Worm (Caenorhabditis elegans): ENCODE data around the gene cpsf-3.

DNA sequence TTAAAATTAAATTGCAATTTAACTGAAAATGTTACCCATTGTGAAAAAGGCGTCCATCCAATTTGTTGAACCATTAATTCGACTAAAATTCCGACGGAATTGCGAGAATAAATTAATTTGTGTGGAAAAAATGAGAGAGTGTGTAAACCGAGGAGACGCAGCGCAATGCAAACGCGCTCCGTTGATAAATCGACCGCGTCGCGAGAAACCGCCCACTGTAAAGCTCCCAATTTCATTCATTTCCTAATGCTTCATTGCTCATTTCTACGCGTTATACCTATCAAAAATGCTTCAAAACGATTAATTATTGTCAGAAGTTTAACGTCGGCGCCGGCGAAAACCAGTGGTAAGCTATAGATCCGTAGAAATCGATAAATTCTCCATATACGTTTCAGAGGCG is 15.1 kb upstream of the cpsf-3 start, which contains the start of the genes Y67H2A.2 and micu-1:
- no peak for TF ChIP-seq hlh-1 (tag; optimal IDR thresholded peaks at IDR 0.05)
- TF ChIP-seq mep-1 (tag; optimal IDR thresholded peaks at IDR 0.05): peak; percentile 5
- no peak for TF ChIP-seq nhr-237 (tag; optimal IDR thresholded peaks at IDR 0.05)
- no peak for TF ChIP-seq unc-120 (tag; optimal IDR thresholded peaks at IDR 0.05; ENCODE audit: poor library complexity, severe bottlenecking)
- TF ChIP-seq unc-62 (GFP tag; optimal IDR thresholded peaks at IDR 0.05): no peak
- TF ChIP-seq elt-1 (tag; optimal IDR thresholded peaks at IDR 0.05; ENCODE audit: borderline replicate concordance, insufficient read depth): no peak
- TF ChIP-seq sptf-1 (tag; optimal IDR thresholded peaks at IDR 0.05): peak; percentile 30
- no peak for TF ChIP-seq nhr-12 (tag; optimal IDR thresholded peaks at IDR 0.05)

Data from whole organism, mixed stage, embryonic.